Worm (Caenorhabditis elegans) whole organism, late embryonic: Measurements from ENCODE around the gene F08F8.6.

Experiments used
- C08G9.2 ChIP-seq: sonication (generic microtip); optimal IDR thresholded peaks from 2 replicates; lab custom pipeline; 2016; ENCODE audit warnings: mild to moderate bottlenecking, missing genetic modification characterization, moderate library complexity, missing compliant biosample characterization
- C38D4.7 ChIP-seq: fragments of 200-800 bp; sonication (Bioruptor generic); optimal IDR thresholded peaks from 2 replicates; lab custom pipeline; 2018; ENCODE audit warnings: mild to moderate bottlenecking, missing genetic modification characterization, moderate library complexity, missing compliant biosample characterization
- F13H6.1 ChIP-seq: sonication (generic microtip); optimal IDR thresholded peaks from 2 replicates; lab custom pipeline; 2016; ENCODE audit warnings: missing genetic modification characterization, missing compliant biosample characterization
- ahr-1 ChIP-seq: sonication (generic microtip); optimal IDR thresholded peaks from 2 replicates; lab custom pipeline; 2016; ENCODE audit warnings: missing genetic modification characterization, missing compliant biosample characterization
- ceh-14 ChIP-seq: sonication (generic microtip); optimal IDR thresholded peaks from 2 replicates; lab custom pipeline; 2016; ENCODE audit warnings: missing genotype, missing genetic modification characterization, missing compliant biosample characterization
- ceh-19 ChIP-seq: fragments of 200-800 bp; sonication (Bioruptor generic); optimal IDR thresholded peaks from 2 replicates; lab custom pipeline; 2018; ENCODE audit warnings: mild to moderate bottlenecking, missing genetic modification characterization, missing compliant biosample characterization
- ceh-24 ChIP-seq: sonication (generic microtip); optimal IDR thresholded peaks from 2 replicates; lab custom pipeline; 2016; ENCODE audit warnings: mild to moderate bottlenecking, missing genetic modification characterization, missing compliant biosample characterization
- ceh-31 ChIP-seq: sonication (generic microtip); optimal IDR thresholded peaks from 2 replicates; lab custom pipeline; 2016; ENCODE audit warnings: missing genetic modification characterization, missing compliant biosample characterization
- ceh-34 ChIP-seq: sonication (generic microtip); optimal IDR thresholded peaks from 2 replicates; lab custom pipeline; 2016; ENCODE audit warnings: mild to moderate bottlenecking, missing genetic modification characterization, missing compliant biosample characterization
- ceh-45 ChIP-seq: fragments of 200-800 bp; sonication (Bioruptor generic); IDR thresholded peaks from 2 replicates; pipeline ENCODE4 v1.3.6; 2022; ENCODE audit warnings: missing genetic modification reagents, missing genetic modification characterization, missing compliant biosample characterization
- ceh-48 ChIP-seq: sonication (generic microtip); optimal IDR thresholded peaks from 2 replicates; lab custom pipeline; 2016; ENCODE audit warnings: missing genetic modification characterization, inconsistent platforms, missing compliant biosample characterization
- dmd-4 ChIP-seq: sonication (generic microtip); optimal IDR thresholded peaks from 2 replicates; lab custom pipeline; 2016; ENCODE audit warnings: borderline replicate concordance, missing genetic modification characterization, missing compliant biosample characterization
- fax-1 ChIP-seq: sonication (generic microtip); optimal IDR thresholded peaks from 2 replicates; lab custom pipeline; 2016; ENCODE audit warnings: missing genotype, missing genetic modification characterization, missing compliant biosample characterization
- fkh-10 ChIP-seq: fragments of 150-350 bp; optimal IDR thresholded peaks from 2 replicates; lab custom pipeline; 2014; ENCODE audit warnings: missing biosample characterization, missing genetic modification reagents, missing genetic modification characterization
- fkh-6 ChIP-seq: sonication (generic microtip); optimal IDR thresholded peaks from 2 replicates; lab custom pipeline; 2016; ENCODE audit warnings: missing genetic modification characterization, missing compliant biosample characterization
- hlh-13 ChIP-seq: fragments of 200-800 bp; sonication (Bioruptor generic); optimal IDR thresholded peaks from 2 replicates; lab custom pipeline; 2018; ENCODE audit warnings: mild to moderate bottlenecking, missing genetic modification characterization, missing compliant biosample characterization
- hlh-15 ChIP-seq: sonication (generic microtip); optimal IDR thresholded peaks from 2 replicates; lab custom pipeline; 2016; ENCODE audit warnings: missing genetic modification characterization, missing compliant biosample characterization
- hlh-30 ChIP-seq: sonication (generic microtip); optimal IDR thresholded peaks from 2 replicates; lab custom pipeline; 2017; ENCODE audit warnings: antibody characterized with exemption, missing genetic modification characterization, missing compliant biosample characterization; ENCODE audit not compliant: insufficient read depth
- hlh-6 ChIP-seq: sonication (generic microtip); optimal IDR thresholded peaks from 2 replicates; lab custom pipeline; 2016; ENCODE audit warnings: missing genotype, missing genetic modification characterization, missing compliant biosample characterization
- hlh-8 ChIP-seq: sonication (generic microtip); optimal IDR thresholded peaks from 2 replicates; lab custom pipeline; 2016; ENCODE audit warnings: missing genotype, missing genetic modification characterization, missing compliant biosample characterization
- madf-2 ChIP-seq: sonication (generic microtip); optimal IDR thresholded peaks from 2 replicates; lab custom pipeline; 2017; ENCODE audit warnings: missing genetic modification characterization, missing compliant biosample characterization
- mec-3 ChIP-seq: sonication (generic microtip); optimal IDR thresholded peaks from 2 replicates; lab custom pipeline; 2016; ENCODE audit warnings: borderline replicate concordance, missing genetic modification characterization, missing compliant biosample characterization
- nfya-1 ChIP-seq: sonication (generic microtip); optimal IDR thresholded peaks from 2 replicates; lab custom pipeline; 2017; ENCODE audit warnings: missing genetic modification characterization, mild to moderate bottlenecking, missing compliant biosample characterization, antibody characterized with exemption, moderate library complexity
- npax-4 ChIP-seq: sonication (generic microtip); optimal IDR thresholded peaks from 2 replicates; lab custom pipeline; 2016; ENCODE audit warnings: missing genetic modification characterization, missing compliant biosample characterization
- pag-3 ChIP-seq: sonication (generic microtip); optimal IDR thresholded peaks from 2 replicates; lab custom pipeline; 2016; ENCODE audit warnings: missing compliant biosample characterization, missing genetic modification characterization, borderline replicate concordance
- pat-9 ChIP-seq: fragments of 200-800 bp; sonication (Bioruptor generic); optimal IDR thresholded peaks from 2 replicates; lab custom pipeline; 2018; ENCODE audit warnings: mild to moderate bottlenecking, missing genetic modification characterization, moderate library complexity, missing compliant biosample characterization
- pax-1 ChIP-seq: fragments of 150-350 bp; optimal IDR thresholded peaks from 2 replicates; lab custom pipeline; 2014; ENCODE audit warnings: missing biosample characterization, missing genetic modification characterization
- pha-2 ChIP-seq: sonication (generic microtip); optimal IDR thresholded peaks from 2 replicates; lab custom pipeline; 2017; ENCODE audit warnings: mild to moderate bottlenecking, missing genetic modification characterization, missing compliant biosample characterization
- pha-4 ChIP-seq: fragments of 150-350 bp; optimal IDR thresholded peaks from 2 replicates; lab custom pipeline; 2018; ENCODE audit warnings: missing biosample characterization, missing genetic modification reagents, missing genetic modification characterization
- pqm-1 ChIP-seq: sonication (generic microtip); optimal IDR thresholded peaks from 2 replicates; lab custom pipeline; 2016; ENCODE audit warnings: missing genetic modification characterization, missing compliant biosample characterization
- pros-1 ChIP-seq: fragments of 150-350 bp; optimal IDR thresholded peaks from 2 replicates; lab custom pipeline; 2014; ENCODE audit warnings: missing biosample characterization, missing genetic modification reagents, missing genetic modification characterization
- ref-2 ChIP-seq: sonication (generic microtip); optimal IDR thresholded peaks from 2 replicates; lab custom pipeline; 2016; ENCODE audit warnings: missing genetic modification characterization, missing compliant biosample characterization
- rnt-1 ChIP-seq: sonication (generic microtip); optimal IDR thresholded peaks from 2 replicates; lab custom pipeline; 2016; ENCODE audit warnings: missing genetic modification characterization, missing compliant biosample characterization
- sdc-2 ChIP-seq: sonication (generic microtip); optimal IDR thresholded peaks from 2 replicates; lab custom pipeline; 2016; ENCODE audit warnings: missing genotype, missing genetic modification characterization, missing compliant biosample characterization
- sox-2 ChIP-seq: fragments of 200-800 bp; sonication (Bioruptor generic); IDR thresholded peaks from 2 replicates; pipeline ENCODE4 v1.3.6; 2022; ENCODE audit warnings: missing genetic modification reagents, missing genetic modification characterization, missing compliant biosample characterization
- sox-4 ChIP-seq: sonication (generic microtip); optimal IDR thresholded peaks from 2 replicates; lab custom pipeline; 2017; ENCODE audit warnings: mild to moderate bottlenecking, missing genetic modification characterization, inconsistent platforms, missing compliant biosample characterization
- tbx-2 ChIP-seq: sonication (generic microtip); optimal IDR thresholded peaks from 2 replicates; lab custom pipeline; 2016; ENCODE audit warnings: missing genetic modification characterization, missing compliant biosample characterization
- zip-5 ChIP-seq: sonication (generic microtip); optimal IDR thresholded peaks from 2 replicates; lab custom pipeline; 2016; ENCODE audit warnings: missing genetic modification characterization, missing compliant biosample characterization
- ztf-16 ChIP-seq: sonication (generic microtip); optimal IDR thresholded peaks from 2 replicates; lab custom pipeline; 2017; ENCODE audit warnings: missing genetic modification characterization, missing compliant biosample characterization

The F08F8.6 gene

ce11 chrIII:7317354-7317753 lies 26.1 kb upstream of the F08F8.6 start:
- no peak for TF ChIP-seq pha-4 (tag; lab: Kevin White, UChicago)
- peak; percentile 33 for TF ChIP-seq ceh-19 (GFP tag; lab: Kevin White, UChicago)
- no peak for TF ChIP-seq ahr-1 (tag; lab: Kevin White, UChicago)
- TF ChIP-seq sox-4 (tag; lab: Kevin White, UChicago): no peak
- TF ChIP-seq sox-2 (GFP tag; lab: Robert Waterston, UW): no peak
- no peak for TF ChIP-seq pag-3 (tag; lab: Kevin White, UChicago)
- TF ChIP-seq fkh-6 (tag; lab: Kevin White, UChicago): no peak
- peak; percentile 14 for TF ChIP-seq pax-1 (tag; lab: Kevin White, UChicago)

- no peak for TF ChIP-seq hlh-8 (tag; lab: Kevin White, UChicago)
- TF ChIP-seq ztf-16: no peak
- no peak for TF ChIP-seq pat-9 (tag; lab: Kevin White, UChicago)
- TF ChIP-seq, all 69 proteins: peak for 0
These were observed 24.1 kb upstream of the F08F8.6 start, which contains the start of gene F56C9.8 for ce11 chrIII:7319390-7319789. Gene F56C9.8, minus strand, starts transcription at chrIII:7319509.

- TF ChIP-seq ceh-45 (GFP tag; lab: Robert Waterston, UW) (no peak), pha-4 (tag; lab: Kevin White, UChicago) (no peak), tbx-2 (no peak), dmd-4 (tag; lab: Kevin White, UChicago) (no peak)
These were observed 21.5 kb upstream of the F08F8.6 start for ce11 chrIII:7322018-7322417.

- TF ChIP-seq pros-1 (tag; lab: Kevin White, UChicago): no peak
- no peak for TF ChIP-seq C38D4.7
- TF ChIP-seq fkh-10 (GFP tag; lab: Kevin White, UChicago): no peak
- no peak for TF ChIP-seq F13H6.1 (tag; lab: Kevin White, UChicago)
- no peak for TF ChIP-seq pha-2 (tag; lab: Kevin White, UChicago)
- no peak for TF ChIP-seq pag-3 (tag; lab: Kevin White, UChicago)
These were observed 20.2 kb upstream of the F08F8.6 start for ce11 chrIII:7323331-7323730.

ce11 chrIII:7329155-7329732 lies 14.2 kb upstream of the F08F8.6 start, which contains the start of gene lab-2:
Gene lab-2, minus strand, starts transcription at chrIII:7329607.
- no peak for TF ChIP-seq fax-1 (tag; lab: Kevin White, UChicago)
- no peak for TF ChIP-seq hlh-6 (tag; lab: Kevin White, UChicago)
- TF ChIP-seq hlh-15 (tag; lab: Kevin White, UChicago): no peak
- TF ChIP-seq zip-5 (tag; lab: Kevin White, UChicago): no peak
- no peak for TF ChIP-seq pqm-1 (tag; lab: Kevin White, UChicago)
- no peak for TF ChIP-seq F13H6.1 (tag; lab: Kevin White, UChicago)
- no peak for TF ChIP-seq fkh-10 (GFP tag; lab: Kevin White, UChicago)
- TF ChIP-seq npax-4 (tag; lab: Kevin White, UChicago): no peak
- no peak for TF ChIP-seq ceh-31
- no peak for TF ChIP-seq dmd-4 (tag; lab: Kevin White, UChicago)
- TF ChIP-seq, all 69 proteins: peak for 0

ce11 chrIII:7331671-7332070 lies 11.8 kb upstream of the F08F8.6 start:
- TF ChIP-seq ceh-34: no peak
- TF ChIP-seq mec-3: no peak
- no peak for TF ChIP-seq C38D4.7
- TF ChIP-seq hlh-13 (GFP tag; lab: Kevin White, UChicago): no peak

ce11 chrIII:7335220-7335619 lies 8.3 kb upstream of the F08F8.6 start, which contains the start of gene F56C9.10:
Gene F56C9.10, minus strand, starts transcription at chrIII:7335316.
- TF ChIP-seq hlh-30 (peak; percentile 99), pros-1 (tag; lab: Kevin White, UChicago) (peak; percentile 54), ceh-14 (no peak), ceh-24 (tag; lab: Kevin White, UChicago) (no peak), ref-2 (tag; lab: Kevin White, UChicago) (peak; percentile 37), sdc-2 (tag; lab: Kevin White, UChicago) (peak; percentile 2), rnt-1 (tag; lab: Kevin White, UChicago) (peak; percentile 32), sox-2 (GFP tag; lab: Robert Waterston, UW) (no peak), nfya-1 (tag; lab: Kevin White, UChicago) (peak; percentile 76), pqm-1 (tag; lab: Kevin White, UChicago) (no peak), C08G9.2 (no peak), ceh-31 (peak; percentile 56), tbx-2 (peak; percentile 57), madf-2 (no peak), hlh-8 (tag; lab: Kevin White, UChicago) (peak; percentile 51), ceh-48 (tag; lab: Kevin White, UChicago) (peak; percentile 9)
